Fruit fly (Drosophila melanogaster) whole organism, wandering third instar larva: ENCODE results near the gene CG11670.

Experiments
- Abd-B ChIP-seq: fragments of >200 bp; optimal IDR thresholded peaks from 2 replicates; lab custom pipeline; 2017; ENCODE audit warnings: missing biosample characterization, missing genetic modification characterization
- Myc ChIP-seq: fragments of >200 bp; optimal IDR thresholded peaks from 2 replicates; lab custom pipeline; 2017
- OdsH ChIP-seq: fragments of 200-800 bp; sonication (Bioruptor generic); optimal IDR thresholded peaks from 2 replicates; lab custom pipeline; 2016; ENCODE audit warnings: missing biosample characterization, mild to moderate bottlenecking, missing genetic modification characterization
- Sp1 ChIP-seq: fragments of 200-800 bp; sonication (Bioruptor generic); optimal IDR thresholded peaks from 3 replicates; lab custom pipeline; 2019; ENCODE audit warnings: missing biosample characterization, mild to moderate bottlenecking, missing genetic modification characterization, moderate library complexity
- Vsx2 ChIP-seq: fragments of 200-300, 225-300 bp; sonication (Bioruptor generic); optimal IDR thresholded peaks from 2 replicates; lab custom pipeline; 2018; ENCODE audit warnings: missing biosample characterization, missing genetic modification characterization; ENCODE audit not compliant: partially characterized antibody
- dmrt93B ChIP-seq: fragments of 200-800 bp; sonication (Bioruptor generic); optimal IDR thresholded peaks from 2 replicates; lab custom pipeline; 2018; ENCODE audit warnings: missing biosample characterization, mild to moderate bottlenecking, missing genetic modification characterization
- dsf ChIP-seq: sonication (Bioruptor generic); optimal IDR thresholded peaks from 2 replicates; lab custom pipeline; 2016; ENCODE audit warnings: missing biosample characterization, missing genetic modification characterization, borderline replicate concordance
- fru ChIP-seq: fragments of 200-800 bp; sonication (Bioruptor generic); optimal IDR thresholded peaks from 3 replicates; lab custom pipeline; 2016; ENCODE audit warnings: missing biosample characterization, mild to moderate bottlenecking, missing genetic modification characterization
- jim ChIP-seq: fragments of 175-275, 200-325 bp; sonication (Bioruptor generic); optimal IDR thresholded peaks from 2 replicates; lab custom pipeline; 2016; ENCODE audit warnings: missing biosample characterization, mild to moderate bottlenecking, missing genetic modification characterization
- psq ChIP-seq: fragments of 200-800 bp; sonication (Bioruptor generic); optimal IDR thresholded peaks from 3 replicates; lab custom pipeline; 2017; ENCODE audit warnings: missing biosample characterization, mild to moderate bottlenecking, missing genetic modification characterization, moderate library complexity

DNA sequence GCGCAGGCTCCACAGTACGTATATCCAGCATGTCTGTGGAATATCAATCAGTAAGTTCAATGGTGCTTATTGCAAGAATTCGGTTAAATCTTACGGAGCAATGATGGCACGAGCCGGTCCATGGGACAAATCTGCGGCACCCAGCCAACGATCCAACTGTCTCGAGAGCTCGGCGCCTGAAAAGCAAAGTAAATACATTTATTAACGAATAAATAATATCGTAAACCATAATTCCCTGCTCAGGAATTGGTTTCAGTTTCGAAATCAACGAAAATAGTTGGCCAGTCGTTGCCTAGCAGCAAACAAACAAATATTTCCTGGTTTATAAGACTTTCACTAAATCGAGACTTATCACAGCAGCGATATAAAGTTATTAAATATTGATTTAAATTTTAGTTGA, 32.3 kb upstream of the CG11670 start, which contains the start of gene CG11656:
- TF ChIP-seq Vsx2 (no peak), dmrt93B (no peak), OdsH (no peak), Sp1 (GFP tag; lab: Kevin White, UChicago) (no peak), dsf (GFP tag; lab: Kevin White, UChicago) (no peak), Myc (lab: Kevin White, UChicago) (no peak), fru (no peak), Abd-B (GFP tag; lab: Kevin White, UChicago) (no peak), psq (GFP tag; lab: Kevin White, UChicago) (no peak), jim (no peak)
